Worm (Caenorhabditis elegans): Measurements from ENCODE around the gene zfp-2.

Gene zfp-2

DNA sequence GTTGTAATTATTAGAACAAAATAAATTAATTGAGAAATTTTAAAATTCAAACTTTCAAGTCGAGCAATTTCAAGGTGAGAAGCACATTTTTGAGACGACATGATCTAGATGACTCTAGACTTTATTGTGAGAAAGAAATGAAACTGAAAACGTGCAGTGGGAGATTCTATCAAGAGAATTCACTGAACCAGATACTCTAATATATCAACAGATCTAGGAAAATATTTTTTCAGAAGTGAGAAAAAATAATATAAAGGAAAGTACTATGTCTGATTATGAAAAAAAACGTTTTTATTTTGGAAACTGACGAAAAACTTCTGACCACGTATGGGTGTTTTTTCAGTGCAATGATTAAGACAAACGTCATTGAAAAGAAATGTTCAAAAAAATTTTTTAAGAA, 16.7 kb upstream of the zfp-2 start, which contains the start of gene sra-3:
TSS of gene sra-3 (minus strand) at position 101 of the 400 bp plus-strand sequence.
- TF ChIP-seq med-1 (GFP tag; optimal IDR thresholded peaks at IDR 0.05; ENCODE audit: insufficient read depth), result no peak

DNA sequence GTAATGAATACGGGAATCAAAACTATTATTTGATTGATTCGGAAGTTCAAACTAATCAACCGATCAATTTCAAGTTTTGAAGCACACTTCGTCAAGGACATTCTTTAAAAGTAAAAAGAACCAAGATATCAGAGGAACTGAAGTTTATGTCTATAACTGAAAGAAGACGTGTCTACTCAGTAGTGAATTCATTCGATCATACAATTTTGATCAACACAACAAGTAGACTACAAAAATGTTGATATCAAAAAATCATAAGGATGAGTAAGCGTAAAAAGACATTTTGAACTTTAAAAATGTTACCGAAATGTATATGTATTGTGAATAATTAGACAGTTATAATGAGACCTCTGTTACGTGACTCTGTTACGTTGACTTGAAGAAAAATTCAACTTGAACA, 14.7 kb upstream of the zfp-2 start, which contains the start of gene sra-4:
TSS of gene sra-4 (minus strand) at position 101 of the 400 bp plus-strand sequence.
- no peak for TF ChIP-seq cog-1 (tag; optimal IDR thresholded peaks at IDR 0.05)
- no peak for TF ChIP-seq ref-1 (GFP tag; conservative IDR thresholded peaks at IDR 0.05)
- no peak for TF ChIP-seq klf-2 (GFP tag; conservative IDR thresholded peaks at IDR 0.05)
- TF ChIP-seq tab-1 (GFP tag; IDR thresholded peaks at IDR 0.05), result no peak
- no peak for TF ChIP-seq ztf-29 (GFP tag; IDR thresholded peaks at IDR 0.05)
- no peak for TF ChIP-seq T22C8.4 (GFP tag; IDR thresholded peaks at IDR 0.05)
- no peak for TF ChIP-seq ztf-23 (GFP tag; IDR thresholded peaks at IDR 0.05)
- no peak for TF ChIP-seq flt-1 (GFP tag; IDR thresholded peaks at IDR 0.05)
- no peak for TF ChIP-seq med-1 (GFP tag; optimal IDR thresholded peaks at IDR 0.05; ENCODE audit: insufficient read depth)

DNA sequence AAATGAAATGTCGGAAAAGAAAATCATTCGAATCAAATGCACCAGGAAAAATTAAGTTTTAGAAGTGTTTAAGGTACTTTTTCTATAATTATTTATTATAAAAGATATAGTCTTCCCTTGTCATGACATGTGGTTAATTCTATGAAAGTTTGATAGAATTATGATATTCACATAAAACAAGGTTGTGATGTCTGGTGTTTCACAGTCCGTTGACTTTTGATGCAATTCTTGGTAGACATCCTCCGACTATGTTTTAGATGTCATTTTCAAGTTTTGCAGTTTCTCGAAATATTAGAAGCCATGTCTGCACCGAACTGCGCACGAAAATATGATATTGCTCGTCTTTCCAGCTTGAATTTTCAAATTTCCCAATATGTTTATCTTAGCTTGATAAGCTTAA, 13.1 kb upstream of the zfp-2 start, which contains the start of gene sra-7:
TSS of gene sra-7 (plus strand) at position 301 of the 400 bp plus-strand sequence.
- no peak for TF ChIP-seq tab-1 (GFP tag; IDR thresholded peaks at IDR 0.05)
- TF ChIP-seq ref-1 (GFP tag; conservative IDR thresholded peaks at IDR 0.05), result no peak
- TF ChIP-seq ztf-29 (GFP tag; IDR thresholded peaks at IDR 0.05), result no peak
- TF ChIP-seq klf-2 (GFP tag; conservative IDR thresholded peaks at IDR 0.05), result no peak
- no peak for TF ChIP-seq cog-1 (tag; optimal IDR thresholded peaks at IDR 0.05)
- TF ChIP-seq T22C8.4 (GFP tag; IDR thresholded peaks at IDR 0.05), result no peak
- no peak for TF ChIP-seq ztf-23 (GFP tag; IDR thresholded peaks at IDR 0.05)
- TF ChIP-seq med-1 (GFP tag; optimal IDR thresholded peaks at IDR 0.05; ENCODE audit: insufficient read depth), result no peak
- no peak for TF ChIP-seq flt-1 (GFP tag; IDR thresholded peaks at IDR 0.05)

DNA sequence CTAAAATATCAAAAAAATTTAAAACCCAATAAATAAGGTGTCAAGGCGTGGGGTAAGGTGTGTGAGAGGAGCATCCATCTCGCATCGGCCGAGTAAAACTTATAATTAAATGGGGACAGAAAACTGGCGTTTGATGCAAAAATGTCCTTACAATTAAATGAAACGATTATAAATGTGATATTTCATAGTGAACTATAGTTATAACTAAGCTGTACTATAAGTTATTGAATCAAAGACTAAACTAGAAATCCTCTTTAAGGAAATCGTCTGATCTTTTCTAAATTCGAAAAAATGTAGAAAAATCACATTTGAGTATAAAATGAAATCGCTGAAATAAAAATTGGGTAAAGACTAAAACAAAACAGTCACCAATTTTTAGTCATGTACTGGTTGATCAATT, 6.7 kb upstream of the zfp-2 start, which contains the start of gene sra-6:
TSS of gene sra-6 (minus strand) at position 101 of the 400 bp plus-strand sequence.
- TF ChIP-seq klf-2 (GFP tag; conservative IDR thresholded peaks at IDR 0.05) (no peak), T22C8.4 (GFP tag; IDR thresholded peaks at IDR 0.05) (no peak), tab-1 (GFP tag; IDR thresholded peaks at IDR 0.05) (no peak), med-1 (GFP tag; optimal IDR thresholded peaks at IDR 0.05; ENCODE audit: insufficient read depth) (no peak), flt-1 (GFP tag; IDR thresholded peaks at IDR 0.05) (no peak), cog-1 (tag; optimal IDR thresholded peaks at IDR 0.05) (no peak), ztf-23 (GFP tag; IDR thresholded peaks at IDR 0.05) (no peak), ref-1 (GFP tag; conservative IDR thresholded peaks at IDR 0.05) (no peak), ztf-29 (GFP tag; IDR thresholded peaks at IDR 0.05) (no peak)

DNA sequence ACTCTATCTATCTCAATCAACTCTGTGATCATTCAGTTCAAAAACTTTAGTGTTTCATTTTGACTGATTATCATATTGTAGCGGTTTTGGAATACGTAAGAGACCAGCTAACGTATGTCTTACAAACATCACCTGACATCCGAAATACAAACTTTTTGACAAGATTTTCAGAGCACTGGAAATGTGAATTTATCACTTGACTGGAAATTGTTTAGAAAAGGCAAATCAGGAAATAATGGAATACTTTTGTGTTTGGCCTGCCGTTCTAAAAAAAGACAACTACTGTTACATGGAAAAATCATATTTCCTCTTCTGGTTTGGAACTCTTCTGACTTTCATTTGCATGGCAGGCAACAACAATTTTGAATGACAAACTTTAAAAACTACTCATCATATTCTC, 5.9 kb upstream of the zfp-2 start, which contains the start of gene F35H8.12:
TSS of gene F35H8.12 (plus strand) at position 301 of the 400 bp plus-strand sequence.
- TF ChIP-seq ztf-23 (GFP tag; IDR thresholded peaks at IDR 0.05) (no peak), cog-1 (tag; optimal IDR thresholded peaks at IDR 0.05) (no peak), tab-1 (GFP tag; IDR thresholded peaks at IDR 0.05) (no peak)

DNA sequence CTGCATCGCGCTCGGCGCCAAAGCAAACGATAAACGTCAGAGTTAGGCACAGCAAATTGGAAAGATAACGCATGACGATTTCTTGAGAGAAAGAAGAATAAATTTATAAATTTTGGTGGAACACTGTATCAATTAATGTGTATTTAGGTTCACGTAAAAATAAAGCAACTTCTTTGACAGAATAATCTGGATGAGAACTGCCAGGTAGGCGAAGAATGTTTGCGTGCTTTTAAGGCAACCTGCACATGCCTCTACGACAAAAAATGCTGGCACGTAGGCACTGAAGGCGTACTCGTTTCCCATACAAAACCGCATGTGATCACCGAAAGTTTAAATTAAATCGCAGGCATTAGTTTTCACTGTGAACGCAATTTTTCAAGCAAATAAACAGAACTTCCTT, 4.3 kb upstream of the zfp-2 start, which contains the start of gene F35H8.1:
TSS of gene F35H8.1 (minus strand) at position 101 of the 400 bp plus-strand sequence.
- TF ChIP-seq ref-1 (GFP tag; conservative IDR thresholded peaks at IDR 0.05) (no peak), med-1 (GFP tag; optimal IDR thresholded peaks at IDR 0.05; ENCODE audit: insufficient read depth) (no peak), ztf-29 (GFP tag; IDR thresholded peaks at IDR 0.05) (no peak), klf-2 (GFP tag; conservative IDR thresholded peaks at IDR 0.05) (no peak), ztf-23 (GFP tag; IDR thresholded peaks at IDR 0.05) (no peak), flt-1 (GFP tag; IDR thresholded peaks at IDR 0.05) (no peak), tab-1 (GFP tag; IDR thresholded peaks at IDR 0.05) (no peak), T22C8.4 (GFP tag; IDR thresholded peaks at IDR 0.05) (no peak), cog-1 (tag; optimal IDR thresholded peaks at IDR 0.05) (no peak)

DNA sequence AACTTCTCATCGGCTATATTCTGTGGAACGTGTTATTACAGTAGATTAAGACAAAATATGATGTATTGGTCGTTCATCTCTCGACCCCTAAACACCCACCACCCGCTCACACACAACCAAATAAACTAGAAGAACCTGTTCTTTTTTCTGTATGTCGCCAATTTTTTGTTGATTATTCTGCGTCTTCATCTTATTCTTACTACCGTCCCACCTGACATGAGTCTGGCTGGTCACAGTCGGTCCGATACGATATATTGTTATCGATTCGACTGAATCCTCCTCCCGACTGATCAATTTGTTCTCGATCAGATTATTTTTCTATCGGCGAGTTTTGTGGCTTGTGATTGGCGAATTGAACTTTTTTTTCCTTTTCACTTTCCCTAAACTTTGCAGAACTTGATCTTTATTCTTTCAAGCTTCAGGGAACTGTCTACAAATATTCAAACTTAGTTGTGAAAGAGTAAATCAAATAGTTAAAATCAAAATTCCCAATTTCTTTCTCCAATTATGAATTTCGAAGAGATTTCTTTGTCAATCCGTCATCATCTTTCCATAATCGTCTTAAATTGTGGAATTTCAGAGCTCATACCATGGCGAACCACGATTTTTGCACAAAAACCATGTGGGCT, 2.4 kb upstream of the zfp-2 start, which contains the start of gene F35H8.2:
TSS of gene F35H8.2 (plus strand) at position 579 of the 629 bp plus-strand sequence.
- TF ChIP-seq ref-1 (GFP tag; conservative IDR thresholded peaks at IDR 0.05), result no peak

DNA sequence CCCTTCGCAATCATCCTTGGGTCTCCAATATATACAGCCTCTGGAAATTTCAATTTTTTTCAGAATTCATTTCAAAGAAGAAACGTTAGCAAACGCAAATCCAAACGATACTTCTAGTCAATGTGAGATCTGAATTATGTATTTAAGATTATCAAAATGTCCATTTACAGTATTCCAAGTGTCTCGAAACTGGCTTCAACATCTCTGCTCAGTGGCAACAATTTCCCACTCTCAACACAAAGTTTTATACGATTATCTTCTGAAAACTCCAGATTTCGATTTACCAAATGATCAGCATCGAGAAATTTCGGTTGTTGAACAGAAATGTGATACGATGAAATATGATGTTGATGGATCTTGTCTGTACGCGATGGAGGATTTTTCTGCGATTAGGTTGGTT, 868 bp upstream of the zfp-2 start:
- TF ChIP-seq cog-1 (tag; optimal IDR thresholded peaks at IDR 0.05) (no peak), ref-1 (GFP tag; conservative IDR thresholded peaks at IDR 0.05) (no peak)

DNA sequence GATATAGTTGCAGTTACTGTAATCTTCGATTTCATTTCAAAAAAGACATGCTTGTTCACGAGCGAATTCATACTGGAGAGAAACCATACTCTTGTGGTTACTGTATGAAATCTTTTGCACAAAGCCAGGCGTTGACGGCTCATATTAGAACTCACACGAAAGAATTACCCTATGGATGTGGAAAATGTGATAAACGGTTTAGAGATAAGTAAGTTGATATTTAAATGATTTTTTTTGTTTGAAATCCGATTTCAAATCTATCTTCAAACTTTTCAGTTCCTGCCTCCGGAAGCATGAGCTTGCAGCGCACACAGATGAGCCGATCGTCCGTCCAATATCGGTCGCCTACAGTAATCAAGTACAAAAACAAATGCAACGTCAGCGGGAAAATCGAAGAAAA, 1.5 kb downstream of the zfp-2 start:
- TF ChIP-seq T22C8.4 (GFP tag; IDR thresholded peaks at IDR 0.05) (no peak), cog-1 (tag; optimal IDR thresholded peaks at IDR 0.05) (no peak), klf-2 (GFP tag; conservative IDR thresholded peaks at IDR 0.05) (no peak), ztf-29 (GFP tag; IDR thresholded peaks at IDR 0.05) (no peak), ztf-23 (GFP tag; IDR thresholded peaks at IDR 0.05) (no peak), ref-1 (GFP tag; conservative IDR thresholded peaks at IDR 0.05) (no peak), flt-1 (GFP tag; IDR thresholded peaks at IDR 0.05) (no peak), med-1 (GFP tag; optimal IDR thresholded peaks at IDR 0.05; ENCODE audit: insufficient read depth) (no peak), tab-1 (GFP tag; IDR thresholded peaks at IDR 0.05) (no peak)

DNA sequence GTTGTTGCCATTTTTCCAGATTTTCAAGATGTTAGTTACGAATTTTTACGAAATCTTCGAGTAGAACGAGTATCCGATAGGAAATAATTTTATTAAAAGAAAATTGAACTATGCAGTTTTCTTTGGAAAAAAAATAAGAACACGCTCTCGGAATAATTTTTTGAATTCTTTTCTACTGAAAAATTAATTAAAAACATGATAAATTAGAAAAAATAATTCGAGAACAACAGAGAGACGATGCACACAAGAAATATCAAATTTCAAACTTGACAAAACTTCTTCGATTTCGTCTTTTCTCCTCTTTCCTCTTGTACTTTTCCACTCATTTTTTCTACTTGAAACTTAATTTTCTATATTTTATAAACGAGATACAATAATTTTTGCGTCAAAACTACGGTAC, 2.5 kb downstream of the zfp-2 start, which contains the start of gene F35H8.4:
TSS of gene F35H8.4 (minus strand) at position 101 of the 400 bp plus-strand sequence.
- no peak for TF ChIP-seq tab-1 (GFP tag; IDR thresholded peaks at IDR 0.05)
- no peak for TF ChIP-seq ref-1 (GFP tag; conservative IDR thresholded peaks at IDR 0.05)
- TF ChIP-seq flt-1 (GFP tag; IDR thresholded peaks at IDR 0.05), result no peak

DNA sequence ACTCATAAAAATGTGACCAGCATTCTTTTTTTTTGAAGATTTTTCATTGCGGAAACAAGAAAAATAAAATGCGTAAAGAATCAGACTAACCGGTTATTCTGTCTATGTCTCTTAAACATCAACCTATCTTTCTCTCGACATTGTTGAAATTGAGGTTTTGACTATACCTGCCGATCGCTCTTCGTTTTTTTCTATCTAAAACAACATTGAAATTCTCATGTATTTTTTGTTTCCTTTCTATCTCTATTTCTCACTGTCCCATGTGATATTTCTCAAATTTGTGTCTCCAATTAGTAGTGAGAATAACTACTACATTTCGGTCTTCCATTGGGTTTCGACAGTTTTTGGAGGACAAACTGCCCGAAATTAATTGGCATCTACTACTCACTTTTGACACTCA, 3.4 kb downstream of the zfp-2 start:
- TF ChIP-seq tab-1 (GFP tag; IDR thresholded peaks at IDR 0.05), result no peak
